Fruit fly (Drosophila melanogaster): ENCODE data around the gene tx.

Gene tx

dm6 chr3R:26494247-26494646 lies 53.7 kb downstream of the tx start:
- TF ChIP-seq usp (GFP tag; optimal IDR thresholded peaks at IDR 0.05): no peak
- no peak for TF ChIP-seq br (GFP tag; optimal IDR thresholded peaks at IDR 0.05)
- peak; percentile 1 for TF ChIP-seq HLH106 (tag; optimal IDR thresholded peaks at IDR 0.05)

- TF ChIP-seq foxo (GFP tag; optimal IDR thresholded peaks at IDR 0.05) (peak in 1 of 2 experiments; percentile 38), HLH106 (tag; optimal IDR thresholded peaks at IDR 0.05) (peak; percentile 1), CG9705 (GFP tag; optimal IDR thresholded peaks at IDR 0.05) (no peak), fru (GFP tag; optimal IDR thresholded peaks at IDR 0.05) (peak; percentile 36), h (GFP tag; optimal IDR thresholded peaks at IDR 0.05) (peak; percentile 35)
Measured at dm6 chr3R:26496356-26496755, 55.8 kb downstream of the tx start.

Measured in whole organism, wandering third instar larva.